Worm (Caenorhabditis elegans) whole organism, L1 larva: ENCODE data around the gene K02E7.4.

Experiments used
- C34B4.2 ChIP-seq: sonication (generic microtip); optimal IDR thresholded peaks from 2 replicates; lab custom pipeline; 2017; ENCODE audit warnings: mild to moderate bottlenecking, missing genetic modification characterization, missing compliant biosample characterization
- aha-1 ChIP-seq: fragments of 150-350 bp; optimal IDR thresholded peaks from 2 replicates; lab custom pipeline; 2014; ENCODE audit warnings: missing biosample characterization, missing genetic modification characterization
- blmp-1 ChIP-seq: fragments of 150-350 bp; optimal IDR thresholded peaks from 2 replicates; lab custom pipeline; 2014; ENCODE audit warnings: missing biosample characterization, missing genetic modification characterization
- ceh-63 ChIP-seq: fragments of 200-800 bp; sonication (Bioruptor generic); optimal IDR thresholded peaks from 2 replicates; lab custom pipeline; 2018; ENCODE audit warnings: mild to moderate bottlenecking, missing genetic modification characterization, missing compliant biosample characterization
- ceh-82 ChIP-seq, 3 experiments: fragments of 150-350 bp in 1 of 3; sonication (generic microtip) in 2 of 3; optimal IDR thresholded peaks; 2 replicates each; lab custom pipeline; 2014 to 2017; ENCODE audit warnings: missing biosample characterization in 3 of 3, missing genetic modification characterization in 3 of 3
- ceh-90 ChIP-seq: sonication (generic microtip); optimal IDR thresholded peaks from 2 replicates; lab custom pipeline; 2016; ENCODE audit warnings: missing genetic modification characterization, missing compliant biosample characterization
- ces-1 ChIP-seq: fragments of 150-350 bp; optimal IDR thresholded peaks from 2 replicates; lab custom pipeline; 2014; ENCODE audit warnings: missing biosample characterization, missing genetic modification reagents, missing genetic modification characterization
- dpl-1 ChIP-seq, 3 experiments: fragments of 150-350 bp in 2 of 3; sonication (generic microtip) in 1 of 3; optimal IDR thresholded peaks; 2 replicates each; lab custom pipeline; 2014 to 2017; ENCODE audit warnings: missing biosample characterization in 3 of 3, missing genetic modification characterization in 3 of 3, missing genetic modification reagents in 3 of 3
- efl-1 ChIP-seq, 4 experiments: fragments of 150-350 bp; optimal IDR thresholded peaks in 3 of 4; peaks in 1 of 4; 1 replicate in 1 of 4; 2 replicates in 3 of 4; lab custom pipeline; 2014; ENCODE audit warnings: missing biosample characterization in 2 of 4, missing genetic modification characterization in 2 of 4, missing genetic modification reagents in 2 of 4
- ets-5 ChIP-seq: fragments of 200-800 bp; sonication (Bioruptor generic); IDR thresholded peaks from 2 replicates; pipeline ENCODE4 v1.3.6; 2022; ENCODE audit warnings: missing genetic modification characterization, missing compliant biosample characterization
- fkh-8 ChIP-seq: sonication (generic microtip); optimal IDR thresholded peaks from 2 replicates; lab custom pipeline; 2016; ENCODE audit warnings: mild to moderate bottlenecking, missing genetic modification characterization, missing compliant biosample characterization
- fos-1 ChIP-seq: fragments of 150-350 bp; optimal IDR thresholded peaks from 2 replicates; lab custom pipeline; 2014; ENCODE audit warnings: missing biosample characterization, missing genetic modification characterization
- grh-1 ChIP-seq: fragments of 200-800 bp; sonication (Bioruptor generic); IDR thresholded peaks from 2 replicates; pipeline ENCODE4 v1.3.6; 2022; ENCODE audit warnings: missing genetic modification reagents, missing genetic modification characterization, missing compliant biosample characterization
- hlh-17 ChIP-seq: fragments of 200-800 bp; sonication (Bioruptor generic); optimal IDR thresholded peaks from 2 replicates; lab custom pipeline; 2018; ENCODE audit warnings: missing genetic modification characterization, mild to moderate bottlenecking, missing compliant biosample characterization, moderate library complexity, borderline replicate concordance
- isw-1 ChIP-seq: fragments of 200-800 bp; sonication (Bioruptor generic); IDR thresholded peaks from 2 replicates; pipeline ENCODE4 v1.3.6; 2022; ENCODE audit warnings: missing genetic modification characterization, missing compliant biosample characterization
- lin-15B ChIP-seq: fragments of 150-350 bp; sonication (generic microtip); optimal IDR thresholded peaks from 3 replicates; lab custom pipeline; 2014; ENCODE audit warnings: missing biosample characterization, missing genetic modification characterization
- lin-35 ChIP-seq, 2 experiments: fragments of 150-350 bp; optimal IDR thresholded peaks; 2 replicates each; lab custom pipeline; 2014; ENCODE audit warnings: missing biosample characterization in 2 of 2, missing genetic modification characterization in 2 of 2, missing genetic modification reagents in 2 of 2
- lin-39 ChIP-seq: fragments of 150-350 bp; optimal IDR thresholded peaks from 2 replicates; lab custom pipeline; 2014; ENCODE audit warnings: missing biosample characterization, missing genetic modification reagents, missing genetic modification characterization
- mab-9 ChIP-seq: fragments of 200-800 bp; sonication (Bioruptor generic); IDR thresholded peaks from 2 replicates; pipeline ENCODE4 v1.3.6; 2022; ENCODE audit warnings: missing genetic modification reagents, missing genetic modification characterization, missing compliant biosample characterization
- mdl-1 ChIP-seq, 2 experiments: fragments of 150-350 bp; optimal IDR thresholded peaks; 2 replicates each; lab custom pipeline; 2014 to 2017; ENCODE audit warnings: missing biosample characterization in 2 of 2, missing genetic modification characterization in 2 of 2, inconsistent platforms in 1 of 2
- mep-1 ChIP-seq: fragments of 150-350 bp; optimal IDR thresholded peaks from 2 replicates; lab custom pipeline; 2014; ENCODE audit warnings: missing biosample characterization, missing genetic modification characterization
- nhr-11 ChIP-seq: fragments of 150-350 bp; optimal IDR thresholded peaks from 2 replicates; lab custom pipeline; 2014; ENCODE audit warnings: missing biosample characterization, missing genetic modification characterization
- nhr-84 ChIP-seq: sonication (generic microtip); optimal IDR thresholded peaks from 2 replicates; lab custom pipeline; 2017; ENCODE audit warnings: missing biosample characterization, missing genetic modification characterization
- nhr-90 ChIP-seq: sonication (generic microtip); optimal IDR thresholded peaks from 2 replicates; lab custom pipeline; 2016; ENCODE audit warnings: mild to moderate bottlenecking, missing genetic modification characterization, missing compliant biosample characterization; ENCODE audit not compliant: poor library complexity
- rnt-1 ChIP-seq: sonication (generic microtip); optimal IDR thresholded peaks from 2 replicates; lab custom pipeline; 2016; ENCODE audit warnings: mild to moderate bottlenecking, missing genetic modification characterization, moderate library complexity, missing compliant biosample characterization
- skn-1 ChIP-seq: fragments of 150-350 bp; optimal IDR thresholded peaks from 2 replicates; lab custom pipeline; 2014; ENCODE audit warnings: missing biosample characterization, missing genetic modification characterization
- snpc-4 ChIP-seq: fragments of 150-350 bp; optimal IDR thresholded peaks from 2 replicates; lab custom pipeline; 2014; ENCODE audit warnings: missing biosample characterization, missing genetic modification characterization
- sptf-1 ChIP-seq: fragments of 150-350 bp; optimal IDR thresholded peaks from 2 replicates; lab custom pipeline; 2014; ENCODE audit warnings: missing biosample characterization, missing genetic modification characterization
- sup-37 ChIP-seq: fragments of 200-800 bp; sonication (Bioruptor generic); optimal IDR thresholded peaks from 2 replicates; lab custom pipeline; 2018; ENCODE audit warnings: mild to moderate bottlenecking, missing genetic modification characterization, missing compliant biosample characterization
- swsn-7 ChIP-seq: sonication (generic microtip); optimal IDR thresholded peaks from 2 replicates; lab custom pipeline; 2016; ENCODE audit warnings: missing genetic modification characterization, missing compliant biosample characterization
- tbx-2 ChIP-seq: sonication (generic microtip); optimal IDR thresholded peaks from 2 replicates; lab custom pipeline; 2016; ENCODE audit warnings: missing genetic modification characterization, missing compliant biosample characterization
- tlp-1 ChIP-seq: fragments of 150-350 bp; optimal IDR thresholded peaks from 2 replicates; lab custom pipeline; 2014; ENCODE audit warnings: missing biosample characterization, missing genetic modification characterization
- unc-62 ChIP-seq: fragments of 150-350 bp; optimal IDR thresholded peaks from 2 replicates; lab custom pipeline; 2014; ENCODE audit warnings: missing biosample characterization, missing genetic modification reagents, missing genetic modification characterization
- unc-98 ChIP-seq: fragments of 200-800 bp; sonication (Bioruptor generic); IDR thresholded peaks from 2 replicates; pipeline ENCODE4 v1.3.6; 2022; ENCODE audit warnings: missing genetic modification characterization, missing compliant biosample characterization
- ztf-4 ChIP-seq: fragments of 150-350 bp; optimal IDR thresholded peaks from 2 replicates; lab custom pipeline; 2014; ENCODE audit warnings: missing biosample characterization, missing genetic modification characterization

The K02E7.4 gene

DNA sequence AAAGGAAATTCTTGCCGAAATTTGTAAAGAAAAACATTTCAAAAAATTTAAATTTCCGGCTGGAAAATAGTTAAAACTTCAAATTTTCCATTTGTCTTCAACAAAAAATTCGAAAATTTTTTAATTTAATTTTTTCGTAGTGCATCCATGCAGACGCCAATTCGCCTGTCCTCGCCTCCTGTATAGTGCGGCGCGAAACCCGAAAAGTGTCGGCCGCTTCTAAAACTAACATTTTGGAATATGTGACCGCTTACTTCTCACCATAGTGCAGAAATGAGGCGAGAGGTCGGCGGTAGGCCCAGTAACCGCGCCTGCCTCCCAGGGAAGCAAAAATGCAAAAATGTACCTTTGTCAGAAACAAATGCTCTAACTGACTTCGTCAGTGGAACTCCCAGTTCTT lies 44.3 kb downstream of the K02E7.4 start:
- TF ChIP-seq snpc-4 (peak; percentile 81), lin-39 (no peak)

DNA sequence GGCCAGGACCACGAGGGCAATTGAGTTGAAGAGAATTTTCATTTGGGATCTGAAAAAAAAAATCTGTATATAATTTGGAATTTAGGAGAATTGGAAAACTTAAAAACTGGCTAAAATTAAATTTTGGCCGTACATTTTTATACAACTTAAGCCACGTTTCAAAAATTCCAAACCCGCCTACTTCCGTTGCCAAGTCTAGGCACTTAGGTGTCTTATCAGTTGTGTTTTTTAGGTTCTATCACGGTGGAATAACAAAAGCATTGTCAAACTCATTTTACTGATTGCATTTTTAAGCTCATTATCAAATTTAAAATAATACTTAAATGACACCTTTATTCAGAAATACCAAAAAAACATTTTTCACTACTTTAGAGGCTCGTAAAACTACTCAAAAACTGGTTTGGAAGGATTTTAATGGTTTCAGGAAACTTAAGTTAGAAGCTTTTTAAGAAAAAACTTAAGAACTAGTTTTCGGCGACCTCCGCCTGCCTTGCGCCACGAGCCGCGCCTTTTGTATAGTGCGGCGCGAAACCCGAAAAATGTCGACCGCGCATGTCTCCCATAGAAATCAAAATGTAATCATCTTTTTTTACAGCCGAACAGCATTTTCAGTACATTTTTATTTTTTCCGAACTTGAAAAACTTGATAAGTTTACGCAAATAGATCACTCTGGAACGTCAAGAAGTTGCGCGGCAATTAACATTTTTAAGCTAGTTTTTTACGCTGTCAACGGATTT lies 46.0 kb downstream of the K02E7.4 start, which contains the start of gene lips-13:
TSS of gene lips-13 (minus strand) at position 51 of the 738 bp plus-strand sequence.
- TF ChIP-seq tlp-1 (tag; lab: Kevin White, UChicago) (no peak), ets-5 (GFP tag; lab: Robert Waterston, UW) (no peak), skn-1 (no peak), lin-15B (tag; lab: Kevin White, UChicago) (no peak), tbx-2 (tag; lab: Kevin White, UChicago) (no peak), sptf-1 (tag; lab: Kevin White, UChicago) (no peak), hlh-17 (GFP tag; lab: Kevin White, UChicago) (no peak), grh-1 (GFP tag; lab: Robert Waterston, UW) (no peak), fkh-8 (tag; lab: Kevin White, UChicago) (no peak), nhr-90 (tag; lab: Kevin White, UChicago) (no peak), unc-98 (GFP tag; lab: Robert Waterston, UW) (no peak), ceh-82 (tag; optimal IDR thresholded peaks at IDR 0.05; lab: Kevin White, UChicago) (no peak), aha-1 (tag; lab: Kevin White, UChicago) (no peak), ztf-4 (no peak), dpl-1 (GFP tag; optimal IDR thresholded peaks at IDR 0.05; lab: Kevin White, UChicago) (no peak), swsn-7 (tag; lab: Kevin White, UChicago) (no peak), mdl-1 (tag; optimal IDR thresholded peaks at IDR 0.05; lab: Kevin White, UChicago) (no peak), nhr-84 (tag; lab: Kevin White, UChicago) (no peak), blmp-1 (no peak)

DNA sequence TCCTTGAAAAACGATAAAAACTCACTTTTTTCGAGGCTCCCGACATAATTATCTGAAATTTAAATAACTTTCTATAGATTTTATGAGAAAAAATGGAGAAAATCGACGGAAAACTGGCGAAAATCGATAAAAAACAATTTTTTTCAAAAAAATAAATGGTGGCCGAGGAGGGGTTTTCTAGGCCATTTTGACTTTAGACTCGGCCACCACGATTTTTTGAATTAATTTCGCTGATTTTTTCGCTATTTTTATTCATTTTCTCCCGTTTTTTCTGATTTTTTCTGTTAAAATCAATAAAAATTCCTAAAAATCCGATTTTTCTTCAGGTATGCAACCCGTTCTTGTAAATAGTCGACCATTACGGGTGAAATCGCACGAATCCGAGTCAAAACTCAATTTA lies 51.0 kb downstream of the K02E7.4 start, which contains the start of the genes sut-1 and eri-3:
TSS of gene sut-1 (minus strand) at position 58 of the 400 bp plus-strand sequence.
TSS of gene eri-3 (plus strand) at position 327 of the 400 bp plus-strand sequence.
- TF ChIP-seq isw-1 (GFP tag; lab: Robert Waterston, UW) (no peak), efl-1 (optimal IDR thresholded peaks at IDR 0.05; lab: Kevin White, UChicago) (peak in 1 of 2 experiments; percentile 8), efl-1 (GFP tag; optimal IDR thresholded peaks at IDR 0.05 in 1 of 2; lab: Kevin White, UChicago) (peak; percentile 38 to 82), lin-35 (GFP tag; optimal IDR thresholded peaks at IDR 0.05; lab: Kevin White, UChicago) (no peak), C34B4.2 (no peak), fos-1 (no peak), mep-1 (tag; lab: Kevin White, UChicago) (peak; percentile 1), ceh-63 (no peak), ceh-90 (peak; percentile 56), ces-1 (GFP tag; lab: Kevin White, UChicago) (no peak), sup-37 (GFP tag; lab: Kevin White, UChicago) (no peak), nhr-11 (no peak), mab-9 (GFP tag; lab: Robert Waterston, UW) (no peak), dpl-1 (GFP tag; optimal IDR thresholded peaks at IDR 0.05; lab: Kevin White, UChicago) (peak in 1 of 3 experiments; percentile 28), rnt-1 (tag; lab: Kevin White, UChicago) (peak; percentile 52), ztf-4 (no peak), unc-62 (GFP tag; lab: Kevin White, UChicago) (no peak)
